Fruit fly (Drosophila melanogaster): ENCODE results near the gene CG15130.

The CG15130 gene

DNA sequence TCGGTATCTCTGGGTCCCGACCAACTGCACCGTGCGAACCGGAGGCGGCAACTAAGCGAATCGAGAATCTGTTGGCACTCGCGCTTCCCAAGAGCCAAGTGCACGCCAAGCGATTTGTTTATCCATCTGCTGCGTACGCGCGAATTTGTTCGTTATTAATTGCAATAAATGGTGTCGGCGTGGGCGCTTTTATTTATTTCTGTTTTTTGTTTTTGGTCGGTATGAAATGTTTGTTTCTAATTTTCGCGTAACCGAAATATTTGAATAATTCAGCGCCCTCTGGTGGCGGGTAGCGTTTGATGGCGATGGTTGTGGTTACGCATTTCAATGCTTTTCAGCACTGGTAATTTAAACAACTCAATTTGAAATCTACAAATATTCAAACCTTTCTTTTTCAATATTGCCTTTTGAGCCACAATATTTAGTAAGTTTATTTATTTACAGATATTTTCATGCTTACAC, 9.7 kb downstream of the CG15130 start, which contains the start of gene CG10947 (continued):
- TF ChIP-seq chm (GFP tag; IDR thresholded peaks at IDR 0.05), result peak; percentile 74
- peak; percentile 41 for TF ChIP-seq phol (tag; optimal IDR thresholded peaks at IDR 0.05)
- peak; percentile 82 for TF ChIP-seq caup (GFP tag; optimal IDR thresholded peaks at IDR 0.05; ENCODE audit: severe bottlenecking)
- peak; percentile 70 for TF ChIP-seq CG4854 (GFP tag; optimal IDR thresholded peaks at IDR 0.05)
- TF ChIP-seq peb (GFP tag; IDR thresholded peaks at IDR 0.05), result 0 out of 2 replicates have a peak, but pooled peaks have one; percentile 13
- no peak for TF ChIP-seq Trl (optimal IDR thresholded peaks at IDR 0.05)
- peak; percentile 77 for TF ChIP-seq Trl (GFP tag; optimal IDR thresholded peaks at IDR 0.05)
- TF ChIP-seq slou (GFP tag; optimal IDR thresholded peaks at IDR 0.05), result no peak
- peak; percentile 33 for TF ChIP-seq ssp (GFP tag; IDR thresholded peaks at IDR 0.05)
- TF ChIP-seq CG7357 (GFP tag; IDR thresholded peaks at IDR 0.05), result no peak
- TF ChIP-seq gt (GFP tag; IDR thresholded peaks at IDR 0.05), result no peak
- no peak for TF ChIP-seq grn (GFP tag; optimal IDR thresholded peaks at IDR 0.05)
- TF ChIP-seq fd64A (GFP tag; optimal IDR thresholded peaks at IDR 0.05), result no peak
- 0 out of 2 replicates have a peak, but pooled peaks have one; percentile 34 for TF ChIP-seq nerfin-2 (GFP tag; IDR thresholded peaks at IDR 0.05; ENCODE audit: partially characterized antibody)
- peak; percentile 59 for TF ChIP-seq CG3407 (GFP tag; optimal IDR thresholded peaks at IDR 0.05)
- TF ChIP-seq Poxn (GFP tag; IDR thresholded peaks at IDR 0.05), result no peak
- TF ChIP-seq CG8765 (GFP tag; IDR thresholded peaks at IDR 0.05), result no peak
- peak; percentile 1 for TF ChIP-seq Neu2 (GFP tag; optimal IDR thresholded peaks at IDR 0.05; ENCODE audit: borderline replicate concordance)
- TF ChIP-seq CG9215 (GFP tag; IDR thresholded peaks at IDR 0.05), result no peak
- TF ChIP-seq Doc3 (GFP tag; IDR thresholded peaks at IDR 0.05; ENCODE audit: partially characterized antibody), result 0 out of 3 replicates have a peak, but pooled peaks have one; percentile 18
- no peak for TF ChIP-seq Atf6 (GFP tag; IDR thresholded peaks at IDR 0.05)
- no peak for TF ChIP-seq Hey (tag; optimal IDR thresholded peaks at IDR 0.05)
- peak; percentile 13 for TF ChIP-seq Hand (GFP tag; optimal IDR thresholded peaks at IDR 0.05)
- TF ChIP-seq stc (GFP tag; IDR thresholded peaks at IDR 0.05), result no peak
- no peak for TF ChIP-seq Deaf1 (tag; optimal IDR thresholded peaks at IDR 0.05)
- no peak for TF ChIP-seq lbe (GFP tag; optimal IDR thresholded peaks at IDR 0.05)
- no peak for TF ChIP-seq nom (GFP tag; optimal IDR thresholded peaks at IDR 0.05)
- no peak for TF ChIP-seq corto (GFP tag; optimal IDR thresholded peaks at IDR 0.05)
- peak; percentile 7 for TF ChIP-seq ac (GFP tag; optimal IDR thresholded peaks at IDR 0.05)
- TF ChIP-seq amos (GFP tag; IDR thresholded peaks at IDR 0.05; ENCODE audit: partially characterized antibody), result peak; percentile 69
- no peak for TF ChIP-seq CG9797 (GFP tag; optimal IDR thresholded peaks at IDR 0.05)
- TF ChIP-seq bsh (GFP tag; optimal IDR thresholded peaks at IDR 0.05), result peak in 1 of 2 experiments; percentile 62
- peak; percentile 53 for TF ChIP-seq luna (GFP tag; optimal IDR thresholded peaks at IDR 0.05)
- peak; percentile 77 for TF ChIP-seq CG2120 (GFP tag; optimal IDR thresholded peaks at IDR 0.05)
- TF ChIP-seq ham (GFP tag; IDR thresholded peaks at IDR 0.05), result no peak
- TF ChIP-seq ATbp (GFP tag; optimal IDR thresholded peaks at IDR 0.05), result peak; percentile 36
- TF ChIP-seq E2f1 (GFP tag; IDR thresholded peaks at IDR 0.05), result no peak
- peak; percentile 63 for TF ChIP-seq CG7786 (GFP tag; optimal IDR thresholded peaks at IDR 0.05)
- peak; percentile 58 for TF ChIP-seq CG6254 (GFP tag; optimal IDR thresholded peaks at IDR 0.05)
- peak; percentile 70 for TF ChIP-seq BEAF-32 (GFP tag; optimal IDR thresholded peaks at IDR 0.05)
- TF ChIP-seq CG2202 (tag; optimal IDR thresholded peaks at IDR 0.05), result peak; percentile 33
- TF ChIP-seq CG1024 (GFP tag; IDR thresholded peaks at IDR 0.05), result no peak; the same call in 1 of the 2 replicates
- TF ChIP-seq exex (tag; optimal IDR thresholded peaks at IDR 0.05), result no peak
- no peak for TF ChIP-seq usp (GFP tag; optimal IDR thresholded peaks at IDR 0.05)
- peak in 1 of 2 experiments; percentile 43 for TF ChIP-seq insv (GFP tag; optimal IDR thresholded peaks at IDR 0.05)
- TF ChIP-seq Kr (GFP tag; optimal IDR thresholded peaks at IDR 0.05), result no peak
- peak; percentile 10 for TF ChIP-seq sd (tag; optimal IDR thresholded peaks at IDR 0.05)
- TF ChIP-seq CG12155 (GFP tag; optimal IDR thresholded peaks at IDR 0.05), result peak; percentile 45
- TF ChIP-seq ERR (GFP tag; optimal IDR thresholded peaks at IDR 0.05), result peak; percentile 54
- peak; percentile 54 for TF ChIP-seq CG13775 (GFP tag; optimal IDR thresholded peaks at IDR 0.05)
- TF ChIP-seq sob (GFP tag; IDR thresholded peaks at IDR 0.05), result peak; percentile 84

Data from whole organism, embryonic.